Worm (Caenorhabditis elegans): ENCODE data around the gene T22E5.1.

The T22E5.1 gene

ce11 chrX:6410177-6410765, 2.4 kb upstream of the T22E5.1 start, which contains the start of gene mup-2 (continued):
- TF ChIP-seq unc-98 (GFP tag; IDR thresholded peaks at IDR 0.05) (peak; percentile 30; the same call in 1 of the 2 replicates), sptf-1 (tag; optimal IDR thresholded peaks at IDR 0.05) (no peak), pax-3 (tag; optimal IDR thresholded peaks at IDR 0.05) (no peak), ztf-4 (tag; optimal IDR thresholded peaks at IDR 0.05) (peak; percentile 7), nhr-47 (tag; optimal IDR thresholded peaks at IDR 0.05) (peak; percentile 18), lir-3 (tag; optimal IDR thresholded peaks at IDR 0.05; ENCODE audit: poor library complexity) (peak; percentile 17), lin-35 (GFP tag; optimal IDR thresholded peaks at IDR 0.05) (no peak), mep-1 (tag; optimal IDR thresholded peaks at IDR 0.05) (no peak), F16B12.6 (tag; optimal IDR thresholded peaks at IDR 0.05) (no peak), irx-1 (tag; optimal IDR thresholded peaks at IDR 0.05) (peak; percentile 7), nhr-19 (GFP tag; conservative IDR thresholded peaks at IDR 0.05) (peak; percentile 62), elt-2 (tag; optimal IDR thresholded peaks at IDR 0.05) (no peak), zip-4 (GFP tag; optimal IDR thresholded peaks at IDR 0.05) (no peak)

- TF ChIP-seq efl-1 (optimal IDR thresholded peaks at IDR 0.05): no peak
- peak in 1 of 2 experiments; percentile 1 for TF ChIP-seq efl-1 (GFP tag; optimal IDR thresholded peaks at IDR 0.05 in 1 of 2)
- TF ChIP-seq nhr-76 (tag; optimal IDR thresholded peaks at IDR 0.05): no peak
- TF ChIP-seq lin-14 (GFP tag; optimal IDR thresholded peaks at IDR 0.05): peak; percentile 34
These were observed 908 bp downstream of the T22E5.1 start for ce11 chrX:6413583-6413982.

- TF ChIP-seq ets-5 (GFP tag; IDR thresholded peaks at IDR 0.05): no peak
- TF ChIP-seq blmp-1 (tag; optimal IDR thresholded peaks at IDR 0.05): peak; percentile 74
- peak in 1 of 2 experiments; percentile 10 for TF ChIP-seq lsy-2 (tag; optimal IDR thresholded peaks at IDR 0.05)
- peak; percentile 83 for TF ChIP-seq nhr-85 (tag)
- TF ChIP-seq alr-1 (tag; optimal IDR thresholded peaks at IDR 0.05; ENCODE audit: borderline replicate concordance): no peak
- TF ChIP-seq C04F5.9 (tag; optimal IDR thresholded peaks at IDR 0.05): no peak
- TF ChIP-seq hlh-4 (tag; optimal IDR thresholded peaks at IDR 0.05): no peak
- no peak for TF ChIP-seq ama-1 (optimal IDR thresholded peaks at IDR 0.05)
- no peak for TF ChIP-seq skn-1 (tag; optimal IDR thresholded peaks at IDR 0.05)
- peak; percentile 40 for TF ChIP-seq mep-1 (tag; optimal IDR thresholded peaks at IDR 0.05)
- TF ChIP-seq isw-1 (GFP tag; IDR thresholded peaks at IDR 0.05): no peak
- peak; percentile 65 for TF ChIP-seq lin-14 (GFP tag; optimal IDR thresholded peaks at IDR 0.05)
- TF ChIP-seq sptf-1 (tag; optimal IDR thresholded peaks at IDR 0.05): no peak
- TF ChIP-seq snu-23 (GFP tag; optimal IDR thresholded peaks at IDR 0.05): peak; percentile 37
- peak in 2 of 6 experiments; percentile 20 to 37 for TF ChIP-seq elt-3 (tag; optimal IDR thresholded peaks at IDR 0.05)
- no peak for TF ChIP-seq sup-37 (GFP tag; optimal IDR thresholded peaks at IDR 0.05)
- no peak for TF ChIP-seq efl-1 (optimal IDR thresholded peaks at IDR 0.05)
- TF ChIP-seq efl-1 (GFP tag; optimal IDR thresholded peaks at IDR 0.05 in 1 of 2): no peak
- no peak for TF ChIP-seq mab-9 (GFP tag; IDR thresholded peaks at IDR 0.05)
- TF ChIP-seq dpl-1 (GFP tag; optimal IDR thresholded peaks at IDR 0.05): no peak
- TF ChIP-seq ceh-82 (tag; optimal IDR thresholded peaks at IDR 0.05): no peak
- TF ChIP-seq unc-30 (tag; optimal IDR thresholded peaks at IDR 0.05): no peak
These were observed 3.8 kb downstream of the T22E5.1 start, which contains the start of gene T22E5.6 for ce11 chrX:6416357-6417087. T22E5.6 (minus strand) TSS chrX:6416407.

- TF ChIP-seq fkh-10 (GFP tag; optimal IDR thresholded peaks at IDR 0.05) (peak; percentile 64), lin-14 (GFP tag; optimal IDR thresholded peaks at IDR 0.05) (peak; percentile 48), hpl-2 (GFP tag; optimal IDR thresholded peaks at IDR 0.05) (no peak), dsc-1 (tag; optimal IDR thresholded peaks at IDR 0.05) (peak; percentile 35)
These were observed 6.4 kb downstream of the T22E5.1 start for ce11 chrX:6419113-6419512.
